Fruit fly (Drosophila melanogaster) whole organism, prepupa: ENCODE data around the gene gzl.
A peak's percentile ranks its signal among the peaks of the same experiment; 100 is the strongest.

Experiments used
- Blimp-1 ChIP-seq: fragments of 200-800 bp; sonication (Bioruptor generic); optimal IDR thresholded peaks from 3 replicates; lab custom pipeline; 2017; ENCODE audit warnings: missing biosample characterization, missing genetic modification characterization, mild to moderate bottlenecking, moderate library complexity, missing genetic modification reagents
- CG10669 ChIP-seq: fragments of 200-800 bp; sonication (Bioruptor generic); optimal IDR thresholded peaks from 3 replicates; lab custom pipeline; 2018; ENCODE audit warnings: missing biosample characterization, mild to moderate bottlenecking, missing genetic modification characterization, moderate library complexity
- CG11762 ChIP-seq: fragments of 200-800 bp; sonication (Bioruptor generic); optimal IDR thresholded peaks from 3 replicates; lab custom pipeline; 2016; ENCODE audit warnings: missing biosample characterization, missing genetic modification characterization; ENCODE audit not compliant: insufficient read depth
- CG15336 ChIP-seq: fragments of 200-800 bp; sonication (Bioruptor generic); IDR thresholded peaks from 2 replicates; pipeline ENCODE4 v1.3.6; 2022; ENCODE audit warnings: missing biosample characterization, missing genetic modification characterization
- CG1621 ChIP-seq: fragments of 200-800 bp; sonication (Bioruptor generic); optimal IDR thresholded peaks from 3 replicates; lab custom pipeline; 2018; ENCODE audit warnings: missing biosample characterization, mild to moderate bottlenecking, missing genetic modification characterization
- CG16779 ChIP-seq: fragments of 200-800 bp; sonication (Bioruptor generic); optimal IDR thresholded peaks from 3 replicates; lab custom pipeline; 2017; ENCODE audit warnings: missing biosample characterization, mild to moderate bottlenecking, missing genetic modification characterization
- CG34406 ChIP-seq: fragments of 200-800 bp; sonication (Bioruptor generic); optimal IDR thresholded peaks from 3 replicates; lab custom pipeline; 2016; ENCODE audit warnings: missing biosample characterization, missing genetic modification characterization
- CG3919 ChIP-seq: fragments of 200-800 bp; sonication (Bioruptor generic); optimal IDR thresholded peaks from 3 replicates; lab custom pipeline; 2016; ENCODE audit warnings: missing biosample characterization, missing genetic modification characterization
- CG6163 ChIP-seq: fragments of 200-800 bp; sonication (Bioruptor generic); IDR thresholded peaks from 3 replicates; pipeline ENCODE4 v1.3.6; 2022; ENCODE audit warnings: missing biosample characterization, missing genetic modification characterization
- CG6276 ChIP-seq: fragments of 200-800 bp; sonication (Bioruptor generic); optimal IDR thresholded peaks from 2 replicates; lab custom pipeline; 2017; ENCODE audit warnings: missing biosample characterization, mild to moderate bottlenecking, missing genetic modification characterization
- CG6792 ChIP-seq: fragments of 200-800 bp; sonication (Bioruptor generic); optimal IDR thresholded peaks from 3 replicates; lab custom pipeline; 2016; ENCODE audit warnings: missing biosample characterization, missing genetic modification characterization
- CG6808 ChIP-seq: fragments of 200-800 bp; sonication (Bioruptor generic); optimal IDR thresholded peaks from 3 replicates; lab custom pipeline; 2017; ENCODE audit warnings: missing biosample characterization, missing genetic modification characterization, mild to moderate bottlenecking, moderate library complexity, missing genetic modification reagents
- CG6854 ChIP-seq: fragments of 200-800 bp; sonication (Bioruptor generic); optimal IDR thresholded peaks from 2 replicates; lab custom pipeline; 2017; ENCODE audit warnings: missing biosample characterization, mild to moderate bottlenecking, missing genetic modification characterization
- CG7368 ChIP-seq: fragments of 200-800 bp; sonication (Bioruptor generic); optimal IDR thresholded peaks from 3 replicates; lab custom pipeline; 2016; ENCODE audit warnings: missing biosample characterization, missing genetic modification characterization
- CG8119 ChIP-seq: fragments of 200-800 bp; sonication (Bioruptor generic); IDR thresholded peaks from 3 replicates; pipeline ENCODE4 v1.3.6; 2022; ENCODE audit warnings: missing biosample characterization, missing genetic modification characterization
- CG8319 ChIP-seq: fragments of 200-800 bp; sonication (Bioruptor generic); optimal IDR thresholded peaks from 3 replicates; lab custom pipeline; 2016; ENCODE audit warnings: missing biosample characterization, missing genetic modification characterization
- CG8632 ChIP-seq: fragments of 200-800 bp; sonication (Bioruptor generic); optimal IDR thresholded peaks from 3 replicates; lab custom pipeline; 2016; ENCODE audit warnings: missing biosample characterization, missing genetic modification characterization
- CG9139 ChIP-seq: fragments of 200-800 bp; sonication (Bioruptor generic); optimal IDR thresholded peaks from 3 replicates; lab custom pipeline; 2017; ENCODE audit warnings: missing biosample characterization, mild to moderate bottlenecking, missing genetic modification characterization
- Eip75B ChIP-seq: fragments of 200-800 bp; sonication (Bioruptor generic); optimal IDR thresholded peaks from 3 replicates; lab custom pipeline; 2016; ENCODE audit warnings: missing biosample characterization, missing genetic modification characterization
- Eip78C ChIP-seq: fragments of 200-800 bp; sonication (Bioruptor generic); peaks from one replicate; lab custom pipeline; 2016; ENCODE audit warnings: missing biosample characterization, missing genetic modification characterization
- Gug ChIP-seq: fragments of 200-800 bp; sonication (Bioruptor generic); IDR thresholded peaks from 2 replicates; pipeline ENCODE4 v1.3.6; 2022; ENCODE audit warnings: missing biosample characterization, missing genetic modification characterization
- Hr38 ChIP-seq: sonication (Bioruptor generic); optimal IDR thresholded peaks from 2 replicates; lab custom pipeline; 2016; ENCODE audit warnings: missing biosample characterization, missing genetic modification characterization
- Hr39 ChIP-seq: fragments of 200-800 bp; sonication (Bioruptor generic); optimal IDR thresholded peaks from 2 replicates; lab custom pipeline; 2016; ENCODE audit warnings: missing biosample characterization, missing genetic modification characterization
- Lpt ChIP-seq: fragments of 200-800 bp; sonication (Bioruptor generic); optimal IDR thresholded peaks from 3 replicates; lab custom pipeline; 2016; ENCODE audit warnings: missing biosample characterization, missing genetic modification characterization
- Met ChIP-seq: fragments of 200-800 bp; sonication (Bioruptor generic); optimal IDR thresholded peaks from 3 replicates; lab custom pipeline; 2016; ENCODE audit warnings: missing biosample characterization, missing genetic modification characterization
- OdsH ChIP-seq: fragments of 200-800 bp; sonication (Bioruptor generic); optimal IDR thresholded peaks from 3 replicates; lab custom pipeline; 2016; ENCODE audit warnings: missing biosample characterization, missing genetic modification characterization
- Smox ChIP-seq: fragments of 200-800 bp; sonication (Bioruptor generic); optimal IDR thresholded peaks from 3 replicates; lab custom pipeline; 2016; ENCODE audit warnings: missing biosample characterization, missing genetic modification characterization
- Sox102F ChIP-seq: fragments of 200-800 bp; sonication (Bioruptor generic); optimal IDR thresholded peaks from 2 replicates; lab custom pipeline; 2016; ENCODE audit warnings: missing biosample characterization, mild to moderate bottlenecking, missing genetic modification characterization
- Sox14 ChIP-seq: fragments of 200-800 bp; sonication (Bioruptor generic); optimal IDR thresholded peaks from 3 replicates; lab custom pipeline; 2016; ENCODE audit warnings: missing biosample characterization, missing genetic modification characterization
- Sox15 ChIP-seq: fragments of 200-800 bp; sonication (Bioruptor generic); optimal IDR thresholded peaks from 3 replicates; lab custom pipeline; 2016; ENCODE audit warnings: missing biosample characterization, missing genetic modification characterization
- cyc ChIP-seq: fragments of 200-800 bp; sonication (Bioruptor generic); optimal IDR thresholded peaks from 3 replicates; lab custom pipeline; 2016; ENCODE audit warnings: missing biosample characterization, missing genetic modification characterization
- dac ChIP-seq: fragments of 200-800 bp; sonication (Bioruptor generic); optimal IDR thresholded peaks from 2 replicates; lab custom pipeline; 2017; ENCODE audit warnings: missing biosample characterization, mild to moderate bottlenecking, missing genetic modification characterization
- dsx ChIP-seq: fragments of 200-800 bp; optimal IDR thresholded peaks from 3 replicates; lab custom pipeline; 2019; ENCODE audit warnings: missing biosample characterization, mild to moderate bottlenecking, missing genetic modification characterization, moderate library complexity; ENCODE audit not compliant: poor library complexity, severe bottlenecking
- esn ChIP-seq: fragments of 200-800 bp; sonication (Bioruptor generic); optimal IDR thresholded peaks from 2 replicates; lab custom pipeline; 2016; ENCODE audit warnings: missing biosample characterization, mild to moderate bottlenecking, missing genetic modification characterization, moderate library complexity
- fd59A ChIP-seq: fragments of 200-800 bp; sonication (Bioruptor generic); optimal IDR thresholded peaks from 2 replicates; lab custom pipeline; 2017; ENCODE audit warnings: missing biosample characterization, mild to moderate bottlenecking, missing genetic modification characterization, missing genetic modification reagents
- lz ChIP-seq: fragments of 200-800 bp; sonication (Bioruptor generic); optimal IDR thresholded peaks from 3 replicates; lab custom pipeline; 2016; ENCODE audit warnings: missing biosample characterization, missing genetic modification characterization
- net ChIP-seq: fragments of 200-800 bp; sonication (Bioruptor generic); optimal IDR thresholded peaks from 3 replicates; lab custom pipeline; 2016; ENCODE audit warnings: missing biosample characterization, missing genetic modification characterization
- pdm3 ChIP-seq: fragments of 200-800 bp; sonication (Bioruptor generic); optimal IDR thresholded peaks from 3 replicates; lab custom pipeline; 2016; ENCODE audit warnings: missing biosample characterization, missing genetic modification characterization
- salr ChIP-seq, 2 experiments: fragments of 200-800 bp; sonication (Bioruptor generic); optimal IDR thresholded peaks; 3 replicates each; lab custom pipeline; 2016 to 2018; ENCODE audit warnings: missing biosample characterization in 2 of 2, missing genetic modification characterization in 2 of 2, mild to moderate bottlenecking in 1 of 2
- spab ChIP-seq: fragments of 200-800 bp; sonication (Bioruptor generic); optimal IDR thresholded peaks from 2 replicates; lab custom pipeline; 2017; ENCODE audit warnings: missing biosample characterization, mild to moderate bottlenecking, missing genetic modification characterization, missing genetic modification reagents
- ss ChIP-seq, 2 experiments: fragments of 200-800 bp; sonication (Bioruptor generic); optimal IDR thresholded peaks; 2 replicates in 1 of 2; 3 replicates in 1 of 2; lab custom pipeline; 2017 to 2018; ENCODE audit warnings: mild to moderate bottlenecking in 2 of 2, missing biosample characterization in 2 of 2, missing genetic modification characterization in 2 of 2, moderate library complexity in 1 of 2
- svp ChIP-seq: fragments of 200-800 bp; sonication (Bioruptor generic); peaks from one replicate; lab custom pipeline; 2016; ENCODE audit warnings: missing biosample characterization, missing genetic modification characterization
- topi ChIP-seq: fragments of 200-800 bp; sonication (Bioruptor generic); optimal IDR thresholded peaks from 3 replicates; lab custom pipeline; 2016; ENCODE audit warnings: missing biosample characterization, missing genetic modification characterization
- vri ChIP-seq: fragments of 200-800 bp; sonication (Bioruptor generic); optimal IDR thresholded peaks from 3 replicates; lab custom pipeline; 2016; ENCODE audit warnings: missing biosample characterization, mild to moderate bottlenecking, missing genetic modification characterization

The gzl gene

dm6 chr3R:6416242-6416641 lies 33.5 kb downstream of the gzl start (continued):
- peak; percentile 57 for TF ChIP-seq cyc
- peak; percentile 37 for TF ChIP-seq Sox14 (GFP tag; lab: Kevin White, UChicago)
- no peak for TF ChIP-seq Gug (GFP tag; lab: Robert Waterston, UW)
- TF ChIP-seq CG1621 (tag; lab: Kevin White, UChicago) = peak; percentile 47
- peak; percentile 35 for TF ChIP-seq pdm3
- peak; percentile 2 for TF ChIP-seq CG8632 (GFP tag; lab: Kevin White, UChicago)
- peak; percentile 89 for TF ChIP-seq Eip78C (GFP tag; lab: Kevin White, UChicago)
- TF ChIP-seq spab = no peak
- no peak for TF ChIP-seq dsx (GFP tag; lab: Kevin White, UChicago)
- peak; percentile 58 for TF ChIP-seq CG6792 (GFP tag; lab: Kevin White, UChicago)
- TF ChIP-seq CG6276 (GFP tag; lab: Kevin White, UChicago) = peak; percentile 37
- no peak for TF ChIP-seq CG6854 (GFP tag; lab: Kevin White, UChicago)
- no peak for TF ChIP-seq dac
- no peak for TF ChIP-seq salr (GFP tag; optimal IDR thresholded peaks at IDR 0.05; lab: Kevin White, UChicago)
- TF ChIP-seq CG34406 (GFP tag; lab: Kevin White, UChicago) = peak; percentile 37
- peak; percentile 41 for TF ChIP-seq topi (GFP tag; lab: Kevin White, UChicago)
- TF ChIP-seq svp (GFP tag; lab: Kevin White, UChicago) = peak; percentile 73
- TF ChIP-seq CG7368 = peak; percentile 18
- TF ChIP-seq Blimp-1 (GFP tag; lab: Kevin White, UChicago) = no peak
- peak; percentile 40 for TF ChIP-seq Smox (GFP tag; lab: Kevin White, UChicago)
- peak; percentile 22 for TF ChIP-seq net (GFP tag; lab: Kevin White, UChicago)
- peak in 1 of 2 experiments; percentile 20 for TF ChIP-seq ss (GFP tag; optimal IDR thresholded peaks at IDR 0.05; lab: Kevin White, UChicago)
- no peak for TF ChIP-seq CG11762
- TF ChIP-seq CG6808 = peak; percentile 21
- TF ChIP-seq CG3919 (GFP tag; lab: Kevin White, UChicago) = peak; percentile 54
- TF ChIP-seq CG8319 = no peak

DNA sequence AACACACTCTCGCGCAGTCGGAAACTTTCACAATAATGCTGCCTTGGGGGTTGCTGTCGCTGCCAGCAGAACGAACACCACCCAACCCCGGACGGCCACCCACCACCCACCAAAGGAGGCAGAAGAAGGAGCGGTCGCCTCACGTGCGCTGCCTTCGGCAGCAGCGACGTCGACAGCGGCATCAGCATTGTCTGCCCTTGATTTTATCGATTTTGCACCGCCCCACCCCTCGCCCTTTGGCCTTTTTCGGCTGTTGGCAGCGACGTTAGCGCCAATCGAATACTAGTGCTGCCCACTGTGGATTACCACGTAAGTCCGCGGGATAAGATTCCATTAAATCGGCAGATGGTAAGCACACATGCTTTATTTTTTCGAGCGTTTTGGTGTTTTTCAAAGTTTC lies 36.4 kb downstream of the gzl start:
- TF ChIP-seq Sox15 (no peak), CG1621 (tag; lab: Kevin White, UChicago) (no peak), CG3919 (GFP tag; lab: Kevin White, UChicago) (no peak), fd59A (GFP tag; lab: Kevin White, UChicago) (no peak), lz (GFP tag; lab: Kevin White, UChicago) (no peak), CG6276 (GFP tag; lab: Kevin White, UChicago) (no peak), CG9139 (no peak), Lpt (GFP tag; lab: Kevin White, UChicago) (no peak), topi (GFP tag; lab: Kevin White, UChicago) (no peak), Blimp-1 (GFP tag; lab: Kevin White, UChicago) (no peak), spab (no peak), Met (GFP tag; lab: Kevin White, UChicago) (no peak), CG8119 (GFP tag; lab: Robert Waterston, UW) (no peak), svp (GFP tag; lab: Kevin White, UChicago) (no peak), pdm3 (no peak), OdsH (GFP tag; lab: Kevin White, UChicago) (no peak), Sox102F (GFP tag; lab: Kevin White, UChicago) (no peak), Hr39 (GFP tag; lab: Kevin White, UChicago) (no peak), Smox (GFP tag; lab: Kevin White, UChicago) (no peak), CG16779 (tag; lab: Kevin White, UChicago) (no peak)
- TF ChIP-seq, all 60 proteins: peak for 0

DNA sequence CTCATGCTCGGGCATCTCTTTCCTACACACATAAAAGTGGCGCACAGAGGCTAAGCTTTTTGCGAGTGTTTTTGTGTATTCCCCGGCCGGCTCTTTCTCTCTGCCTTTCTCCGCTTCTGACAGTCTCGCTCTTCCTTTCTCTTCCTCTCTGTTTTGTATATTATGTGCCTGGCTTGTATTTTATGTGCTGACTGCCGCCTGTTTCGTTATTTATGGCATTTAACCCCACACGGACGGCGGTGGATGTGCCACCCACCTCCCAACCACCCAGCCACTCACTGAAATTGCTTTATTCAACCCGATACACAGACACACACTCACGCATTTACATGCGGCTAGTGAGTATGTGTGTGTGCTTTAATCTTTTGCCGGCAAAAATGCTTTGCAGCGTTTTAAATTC lies 37.2 kb downstream of the gzl start:
- TF ChIP-seq svp (GFP tag; lab: Kevin White, UChicago) (peak; percentile 85), Sox15 (no peak), esn (GFP tag; lab: Kevin White, UChicago) (no peak), OdsH (GFP tag; lab: Kevin White, UChicago) (no peak), CG11762 (no peak), Sox102F (GFP tag; lab: Kevin White, UChicago) (no peak), vri (GFP tag; lab: Kevin White, UChicago) (peak; percentile 9), Sox14 (GFP tag; lab: Kevin White, UChicago) (peak; percentile 24), Met (GFP tag; lab: Kevin White, UChicago) (no peak), pdm3 (no peak), Eip75B (peak; percentile 19), CG10669 (GFP tag; lab: Kevin White, UChicago) (no peak), CG6808 (no peak), Hr38 (GFP tag; lab: Kevin White, UChicago) (no peak), CG9139 (no peak), CG15336 (GFP tag; lab: Robert Waterston, UW) (0 out of 2 replicates have a peak, but pooled peaks have one; percentile 11), CG6163 (GFP tag; lab: Robert Waterston, UW) (peak; percentile 47; the same call in 1 of the 3 replicates), CG8632 (GFP tag; lab: Kevin White, UChicago) (no peak)
- TF ChIP-seq, all 60 proteins: peak for 6
